Worm (Caenorhabditis elegans) whole organism, L1 larva: ENCODE measurements around the gene srd-43.

Experiments used
- C16A3.4 ChIP-seq: fragments of 150-350 bp; optimal IDR thresholded peaks from 2 replicates; lab custom pipeline; 2014; ENCODE audit warnings: missing biosample characterization, missing genetic modification characterization
- blmp-1 ChIP-seq: fragments of 150-350 bp; optimal IDR thresholded peaks from 2 replicates; lab custom pipeline; 2014; ENCODE audit warnings: missing biosample characterization, missing genetic modification characterization
- ceh-8 ChIP-seq: fragments of 200-800 bp; sonication (Bioruptor generic); optimal IDR thresholded peaks from 2 replicates; lab custom pipeline; 2018; ENCODE audit warnings: mild to moderate bottlenecking, missing genetic modification characterization, moderate library complexity, missing compliant biosample characterization
- ceh-82 ChIP-seq, 3 experiments: fragments of 150-350 bp in 1 of 3; sonication (generic microtip) in 2 of 3; optimal IDR thresholded peaks; 2 replicates each; lab custom pipeline; 2014 to 2017; ENCODE audit warnings: missing biosample characterization in 3 of 3, missing genetic modification characterization in 3 of 3
- ceh-90 ChIP-seq: sonication (generic microtip); optimal IDR thresholded peaks from 2 replicates; lab custom pipeline; 2016; ENCODE audit warnings: missing genetic modification characterization, missing compliant biosample characterization
- dsc-1 ChIP-seq: sonication (generic microtip); optimal IDR thresholded peaks from 2 replicates; lab custom pipeline; 2016; ENCODE audit warnings: mild to moderate bottlenecking, missing genetic modification characterization, missing compliant biosample characterization
- egl-27 ChIP-seq, 2 experiments: fragments of 150-350 bp in 1 of 2; sonication (generic microtip); optimal IDR thresholded peaks; 3 replicates each; lab custom pipeline; 2017 to 2018; ENCODE audit warnings: missing biosample characterization in 2 of 2, missing genetic modification characterization in 2 of 2, missing genetic modification reagents in 2 of 2
- elt-2 ChIP-seq: sonication (generic microtip); optimal IDR thresholded peaks from 2 replicates; lab custom pipeline; 2016; ENCODE audit warnings: missing genetic modification characterization, mild to moderate bottlenecking, inconsistent platforms, missing compliant biosample characterization, missing genetic modification reagents
- elt-3 ChIP-seq, 6 experiments: fragments of 150-350 bp in 1 of 6; sonication (generic microtip); optimal IDR thresholded peaks; 2 replicates each; lab custom pipeline; 2017 to 2018; ENCODE audit warnings: missing biosample characterization in 6 of 6, missing genetic modification characterization in 6 of 6, inconsistent platforms in 1 of 6
- fkh-8 ChIP-seq: sonication (generic microtip); optimal IDR thresholded peaks from 2 replicates; lab custom pipeline; 2016; ENCODE audit warnings: mild to moderate bottlenecking, missing genetic modification characterization, missing compliant biosample characterization
- hlh-17 ChIP-seq: fragments of 200-800 bp; sonication (Bioruptor generic); optimal IDR thresholded peaks from 2 replicates; lab custom pipeline; 2018; ENCODE audit warnings: missing genetic modification characterization, mild to moderate bottlenecking, missing compliant biosample characterization, moderate library complexity, borderline replicate concordance
- hlh-4 ChIP-seq: sonication (generic microtip); optimal IDR thresholded peaks from 2 replicates; lab custom pipeline; 2016; ENCODE audit warnings: mild to moderate bottlenecking, missing genetic modification characterization, missing compliant biosample characterization
- irx-1 ChIP-seq: sonication (generic microtip); optimal IDR thresholded peaks from 2 replicates; lab custom pipeline; 2016; ENCODE audit warnings: missing genetic modification characterization, missing compliant biosample characterization
- isw-1 ChIP-seq: fragments of 200-800 bp; sonication (Bioruptor generic); IDR thresholded peaks from 2 replicates; pipeline ENCODE4 v1.3.6; 2022; ENCODE audit warnings: missing genetic modification characterization, missing compliant biosample characterization
- jun-1 ChIP-seq: fragments of 150-350 bp; optimal IDR thresholded peaks from 2 replicates; lab custom pipeline; 2014; ENCODE audit warnings: missing biosample characterization, missing genetic modification reagents, missing genetic modification characterization
- lin-13 ChIP-seq: fragments of 150-350 bp; optimal IDR thresholded peaks from 2 replicates; lab custom pipeline; 2014; ENCODE audit warnings: missing biosample characterization, missing genetic modification reagents, missing genetic modification characterization
- lin-14 ChIP-seq: fragments of 200-800 bp; sonication (Bioruptor generic); optimal IDR thresholded peaks from 2 replicates; lab custom pipeline; 2018; ENCODE audit warnings: mild to moderate bottlenecking, missing genetic modification characterization, moderate library complexity, missing compliant biosample characterization
- lin-35 ChIP-seq, 2 experiments: fragments of 150-350 bp; optimal IDR thresholded peaks; 2 replicates each; lab custom pipeline; 2014; ENCODE audit warnings: missing biosample characterization in 2 of 2, missing genetic modification characterization in 2 of 2, missing genetic modification reagents in 2 of 2
- lir-3 ChIP-seq: sonication (generic microtip); optimal IDR thresholded peaks from 2 replicates; lab custom pipeline; 2016; ENCODE audit warnings: mild to moderate bottlenecking, missing genetic modification characterization, moderate library complexity, missing compliant biosample characterization; ENCODE audit not compliant: poor library complexity
- lsy-2 ChIP-seq, 2 experiments: fragments of 150-350 bp; optimal IDR thresholded peaks; 2 replicates each; lab custom pipeline; 2014; ENCODE audit warnings: missing biosample characterization in 2 of 2, missing genetic modification characterization in 2 of 2
- mep-1 ChIP-seq: fragments of 150-350 bp; optimal IDR thresholded peaks from 2 replicates; lab custom pipeline; 2014; ENCODE audit warnings: missing biosample characterization, missing genetic modification characterization
- nhr-11 ChIP-seq: fragments of 150-350 bp; optimal IDR thresholded peaks from 2 replicates; lab custom pipeline; 2014; ENCODE audit warnings: missing biosample characterization, missing genetic modification characterization
- nhr-19 ChIP-seq: fragments of 200-800 bp; sonication (Bioruptor generic); conservative IDR thresholded peaks from 2 replicates; pipeline ENCODE4 v1.3.6; 2022; ENCODE audit warnings: missing genetic modification characterization, missing compliant biosample characterization
- nhr-20 ChIP-seq: sonication (generic microtip); optimal IDR thresholded peaks from 2 replicates; lab custom pipeline; 2016; ENCODE audit warnings: mild to moderate bottlenecking, missing genetic modification characterization, missing compliant biosample characterization
- nhr-237 ChIP-seq: fragments of 150-350 bp; optimal IDR thresholded peaks from 2 replicates; lab custom pipeline; 2014; ENCODE audit warnings: missing biosample characterization, missing genetic modification characterization
- nhr-28 ChIP-seq: fragments of 150-350 bp; optimal IDR thresholded peaks from 2 replicates; lab custom pipeline; 2014; ENCODE audit warnings: missing biosample characterization, missing genetic modification characterization
- nhr-47 ChIP-seq: sonication (generic microtip); optimal IDR thresholded peaks from 2 replicates; lab custom pipeline; 2016; ENCODE audit warnings: mild to moderate bottlenecking, missing genetic modification characterization, moderate library complexity, missing compliant biosample characterization
- nhr-71 ChIP-seq: sonication (generic microtip); optimal IDR thresholded peaks from 2 replicates; lab custom pipeline; 2016; ENCODE audit warnings: mild to moderate bottlenecking, missing genetic modification characterization, moderate library complexity, missing compliant biosample characterization
- nhr-76 ChIP-seq: sonication (generic microtip); optimal IDR thresholded peaks from 2 replicates; lab custom pipeline; 2017; ENCODE audit warnings: missing biosample characterization, missing genetic modification characterization
- nhr-77 ChIP-seq: fragments of 150-350 bp; optimal IDR thresholded peaks from 2 replicates; lab custom pipeline; 2014; ENCODE audit warnings: missing biosample characterization, missing genetic modification characterization
- nhr-85 ChIP-seq: sonication (generic microtip); peaks from one replicate; lab custom pipeline; 2016; ENCODE audit warnings: missing genetic modification characterization, inconsistent platforms, missing compliant biosample characterization
- nhr-90 ChIP-seq: sonication (generic microtip); optimal IDR thresholded peaks from 2 replicates; lab custom pipeline; 2016; ENCODE audit warnings: mild to moderate bottlenecking, missing genetic modification characterization, missing compliant biosample characterization; ENCODE audit not compliant: poor library complexity
- pax-3 ChIP-seq: fragments of 200-800 bp; sonication (Bioruptor generic); optimal IDR thresholded peaks from 2 replicates; lab custom pipeline; 2018; ENCODE audit warnings: mild to moderate bottlenecking, missing genetic modification characterization, moderate library complexity, missing compliant biosample characterization
- rnt-1 ChIP-seq: sonication (generic microtip); optimal IDR thresholded peaks from 2 replicates; lab custom pipeline; 2016; ENCODE audit warnings: mild to moderate bottlenecking, missing genetic modification characterization, moderate library complexity, missing compliant biosample characterization
- skn-1 ChIP-seq: fragments of 150-350 bp; optimal IDR thresholded peaks from 2 replicates; lab custom pipeline; 2014; ENCODE audit warnings: missing biosample characterization, missing genetic modification characterization
- snu-23 ChIP-seq: sonication (generic microtip); optimal IDR thresholded peaks from 2 replicates; lab custom pipeline; 2016; ENCODE audit warnings: missing genetic modification characterization, missing compliant biosample characterization
- tbx-2 ChIP-seq: sonication (generic microtip); optimal IDR thresholded peaks from 2 replicates; lab custom pipeline; 2016; ENCODE audit warnings: missing genetic modification characterization, missing compliant biosample characterization
- tlp-1 ChIP-seq: fragments of 150-350 bp; optimal IDR thresholded peaks from 2 replicates; lab custom pipeline; 2014; ENCODE audit warnings: missing biosample characterization, missing genetic modification characterization
- unc-130 ChIP-seq: fragments of 150-350 bp; optimal IDR thresholded peaks from 2 replicates; lab custom pipeline; 2017; ENCODE audit warnings: missing biosample characterization, missing genetic modification characterization, inconsistent platforms
- vab-15 ChIP-seq: sonication (generic microtip); optimal IDR thresholded peaks from 2 replicates; lab custom pipeline; 2017; ENCODE audit warnings: missing genotype, mild to moderate bottlenecking, missing genetic modification characterization, missing compliant biosample characterization
- zip-4 ChIP-seq: fragments of 200-800 bp; sonication (Bioruptor generic); optimal IDR thresholded peaks from 2 replicates; lab custom pipeline; 2018; ENCODE audit warnings: mild to moderate bottlenecking, missing genetic modification characterization, moderate library complexity, missing compliant biosample characterization
- ztf-4 ChIP-seq: fragments of 150-350 bp; optimal IDR thresholded peaks from 2 replicates; lab custom pipeline; 2014; ENCODE audit warnings: missing biosample characterization, missing genetic modification characterization

srd-43 gene

ce11 chrX:13305779-13306178 lies at the start of gene srd-43:
Gene srd-43 (minus strand): TSS chrX:13305844.
- TF ChIP-seq isw-1 (GFP tag; lab: Robert Waterston, UW) (no peak), ceh-8 (GFP tag; lab: Kevin White, UChicago) (peak; percentile 33), ztf-4 (no peak), rnt-1 (tag; lab: Kevin White, UChicago) (no peak), nhr-11 (no peak), zip-4 (GFP tag; lab: Kevin White, UChicago) (no peak), lin-13 (no peak)

ce11 chrX:13354672-13355407 lies 49.2 kb upstream of the srd-43 start:
- TF ChIP-seq lsy-2 (tag; optimal IDR thresholded peaks at IDR 0.05; lab: Kevin White, UChicago), result peak in 1 of 2 experiments; percentile 12
- TF ChIP-seq lin-35 (GFP tag; optimal IDR thresholded peaks at IDR 0.05; lab: Kevin White, UChicago), result peak in 1 of 2 experiments; percentile 37
- TF ChIP-seq nhr-237, result no peak
- peak in 1 of 2 experiments; percentile 37 for TF ChIP-seq egl-27 (tag; optimal IDR thresholded peaks at IDR 0.05; lab: Kevin White, UChicago)
- TF ChIP-seq dsc-1, result peak; percentile 41
- TF ChIP-seq tbx-2, result peak; percentile 49
- TF ChIP-seq nhr-71 (tag; lab: Kevin White, UChicago), result peak; percentile 76
- peak; percentile 83 for TF ChIP-seq lin-14 (GFP tag; lab: Kevin White, UChicago)
- peak in 3 of 6 experiments; percentile 32 to 49 (median 44) for TF ChIP-seq elt-3 (tag; optimal IDR thresholded peaks at IDR 0.05; lab: Kevin White, UChicago)
- TF ChIP-seq unc-130 (tag; lab: Kevin White, UChicago), result peak; percentile 44
- TF ChIP-seq lin-13, result peak; percentile 2
- TF ChIP-seq nhr-85, result peak; percentile 90
- TF ChIP-seq elt-2 (tag; lab: Kevin White, UChicago), result peak; percentile 69
- no peak for TF ChIP-seq pax-3
- peak; percentile 34 for TF ChIP-seq nhr-90 (tag; lab: Kevin White, UChicago)
- TF ChIP-seq nhr-28 (tag; lab: Kevin White, UChicago), result no peak
- TF ChIP-seq irx-1 (tag; lab: Kevin White, UChicago), result peak; percentile 3
- TF ChIP-seq mep-1 (tag; lab: Kevin White, UChicago), result peak; percentile 39
- TF ChIP-seq nhr-20 (tag; lab: Kevin White, UChicago), result peak; percentile 70
- peak; percentile 66 for TF ChIP-seq nhr-19 (GFP tag; lab: Robert Waterston, UW)
- no peak for TF ChIP-seq nhr-11
- no peak for TF ChIP-seq ceh-82 (tag; optimal IDR thresholded peaks at IDR 0.05; lab: Kevin White, UChicago)
- peak; percentile 25 for TF ChIP-seq C16A3.4
- TF ChIP-seq ztf-4, result peak; percentile 27
- TF ChIP-seq skn-1 (tag; lab: Kevin White, UChicago), result no peak
- no peak for TF ChIP-seq nhr-77
- no peak for TF ChIP-seq vab-15
- TF ChIP-seq hlh-17 (GFP tag; lab: Kevin White, UChicago), result no peak
- TF ChIP-seq blmp-1 (tag; lab: Kevin White, UChicago), result peak; percentile 94
- no peak for TF ChIP-seq lir-3 (tag; lab: Kevin White, UChicago)
- peak; percentile 85 for TF ChIP-seq rnt-1 (tag; lab: Kevin White, UChicago)
- peak; percentile 71 for TF ChIP-seq jun-1
- TF ChIP-seq snu-23 (GFP tag; lab: Kevin White, UChicago), result peak; percentile 62
- no peak for TF ChIP-seq nhr-76 (tag; lab: Kevin White, UChicago)
- peak; percentile 58 for TF ChIP-seq nhr-47 (tag; lab: Kevin White, UChicago)
- peak; percentile 54 for TF ChIP-seq fkh-8 (tag; lab: Kevin White, UChicago)
- TF ChIP-seq ceh-90 (tag; lab: Kevin White, UChicago), result no peak
- TF ChIP-seq hlh-4, result no peak
- no peak for TF ChIP-seq tlp-1
